Fruit fly (Drosophila melanogaster) whole organism, embryonic: ENCODE data around the gene CG11882.

Source experiments
- Adf1 ChIP-seq: fragments of 200-800 bp; sonication (Bioruptor generic); IDR thresholded peaks from 2 replicates; pipeline ENCODE4 v1.3.6; 2022; ENCODE audit warnings: missing biosample characterization, missing genetic modification characterization
- CG10321 ChIP-seq: fragments of 200-800 bp; sonication (Bioruptor generic); IDR thresholded peaks from 2 replicates; pipeline ENCODE4 v1.3.6; 2022; ENCODE audit warnings: missing biosample characterization, missing genetic modification characterization
- CG10654 ChIP-seq: fragments of 200-800 bp; sonication (Bioruptor generic); optimal IDR thresholded peaks from 2 replicates; lab custom pipeline; 2016; ENCODE audit warnings: missing biosample characterization, missing genetic modification characterization
- CG14965 ChIP-seq: fragments of 200-800 bp; sonication (Bioruptor generic); optimal IDR thresholded peaks from 2 replicates; lab custom pipeline; 2016; ENCODE audit warnings: missing biosample characterization, missing genetic modification characterization, borderline replicate concordance
- CG16779 ChIP-seq: fragments of 200-800 bp; sonication (Bioruptor generic); IDR thresholded peaks from 2 replicates; pipeline ENCODE4 v1.3.6; 2022; ENCODE audit warnings: missing biosample characterization, missing genetic modification characterization
- CG17328 ChIP-seq: fragments of 200-800 bp; sonication (Bioruptor generic); IDR thresholded peaks from 2 replicates; pipeline ENCODE4 v1.3.6; 2022; ENCODE audit warnings: missing biosample characterization, missing genetic modification characterization
- CG17359 ChIP-seq: fragments of 200-800 bp; sonication (Bioruptor generic); optimal IDR thresholded peaks from 3 replicates; lab custom pipeline; 2018; ENCODE audit warnings: missing biosample characterization, mild to moderate bottlenecking, missing genetic modification characterization, moderate library complexity
- CG1792 ChIP-seq: fragments of 200-800 bp; sonication (Bioruptor generic); optimal IDR thresholded peaks from 2 replicates; lab custom pipeline; 2016; ENCODE audit warnings: missing biosample characterization, missing genetic modification characterization
- CG31224 ChIP-seq: fragments of 200-800 bp; sonication (Bioruptor generic); IDR thresholded peaks from 2 replicates; pipeline ENCODE4 v1.3.6; 2022; ENCODE audit warnings: missing biosample characterization, missing genetic modification characterization
- CG34224 ChIP-seq: fragments of 200-800 bp; sonication (Bioruptor generic); IDR thresholded peaks from 3 replicates; pipeline ENCODE4 v1.3.6; 2022; ENCODE audit warnings: missing biosample characterization, missing genetic modification characterization; ENCODE audit not compliant: partially characterized antibody
- CG5180 ChIP-seq: fragments of 200-800 bp; sonication (Bioruptor generic); optimal IDR thresholded peaks from 3 replicates; lab custom pipeline; 2017; ENCODE audit warnings: missing biosample characterization, missing genetic modification characterization, mild to moderate bottlenecking, moderate library complexity, missing genetic modification reagents
- CG5245 ChIP-seq: fragments of 200-800 bp; sonication (Bioruptor generic); optimal IDR thresholded peaks from 3 replicates; lab custom pipeline; 2016; ENCODE audit warnings: missing biosample characterization, missing genetic modification characterization
- CG6654 ChIP-seq: fragments of 200-800 bp; sonication (Bioruptor generic); optimal IDR thresholded peaks from 2 replicates; lab custom pipeline; 2017; ENCODE audit warnings: missing biosample characterization, mild to moderate bottlenecking, missing genetic modification characterization
- CG8924 ChIP-seq: fragments of 200-800 bp; optimal IDR thresholded peaks from 3 replicates; lab custom pipeline; 2019; ENCODE audit warnings: missing biosample characterization, mild to moderate bottlenecking, missing genetic modification characterization, moderate library complexity
- CoRest ChIP-seq: fragments of 200-800 bp; sonication (Bioruptor generic); optimal IDR thresholded peaks from 3 replicates; lab custom pipeline; 2018; ENCODE audit warnings: missing biosample characterization, mild to moderate bottlenecking, missing genetic modification characterization, moderate library complexity
- D19A ChIP-seq: fragments of 200-800 bp; optimal IDR thresholded peaks from 3 replicates; lab custom pipeline; 2019; ENCODE audit warnings: missing biosample characterization, mild to moderate bottlenecking, missing genetic modification characterization, moderate library complexity
- Deaf1 ChIP-seq: fragments of 200-800 bp; optimal IDR thresholded peaks from 3 replicates; lab custom pipeline; 2019; ENCODE audit warnings: missing biosample characterization, mild to moderate bottlenecking, missing genetic modification characterization, moderate library complexity
- Dfd ChIP-seq, 2 experiments: fragments of >200 bp; optimal IDR thresholded peaks; 2 replicates each; lab custom pipeline; 2017; ENCODE audit warnings: missing biosample characterization in 2 of 2, missing genetic modification characterization in 2 of 2
- Dip3 ChIP-seq: fragments of 200-800 bp; sonication (Bioruptor generic); optimal IDR thresholded peaks from 3 replicates; lab custom pipeline; 2016; ENCODE audit warnings: missing biosample characterization, missing genetic modification characterization
- Dp ChIP-seq: fragments of 200-800 bp; sonication (Bioruptor generic); optimal IDR thresholded peaks from 2 replicates; lab custom pipeline; 2018; ENCODE audit warnings: missing biosample characterization, mild to moderate bottlenecking, missing genetic modification characterization, moderate library complexity
- Ets97D ChIP-seq: fragments of 200-800 bp; sonication (Bioruptor generic); optimal IDR thresholded peaks from 3 replicates; lab custom pipeline; 2016; ENCODE audit warnings: missing biosample characterization, missing genetic modification characterization
- Lim3 ChIP-seq: fragments of 200-800 bp; sonication (Bioruptor generic); IDR thresholded peaks from 2 replicates; pipeline ENCODE4 v1.3.6; 2022; ENCODE audit warnings: missing biosample characterization, missing genetic modification characterization
- Meics ChIP-seq: fragments of 200-800 bp; sonication (Bioruptor generic); optimal IDR thresholded peaks from 2 replicates; lab custom pipeline; 2017; ENCODE audit warnings: missing biosample characterization, mild to moderate bottlenecking, missing genetic modification characterization
- NC2β ChIP-seq: fragments of 200-800 bp; sonication (Bioruptor generic); optimal IDR thresholded peaks from 2 replicates; lab custom pipeline; 2016; ENCODE audit warnings: missing biosample characterization, missing genetic modification characterization
- Nf-YA ChIP-seq: fragments of 200-800 bp; sonication (Bioruptor generic); IDR thresholded peaks from 2 replicates; pipeline ENCODE4 v1.3.6; 2022; ENCODE audit warnings: missing biosample characterization, missing genetic modification characterization
- Nf-YB ChIP-seq: fragments of 200-800 bp; sonication (Bioruptor generic); optimal IDR thresholded peaks from 3 replicates; lab custom pipeline; 2019; ENCODE audit warnings: missing biosample characterization, mild to moderate bottlenecking, missing genetic modification characterization, moderate library complexity
- Stat92E ChIP-seq, 3 experiments: fragments of >200 bp in 2 of 3; fragments of 200-800 bp in 1 of 3; sonication (Bioruptor generic) in 1 of 3; optimal IDR thresholded peaks; 2 replicates each; lab custom pipeline; 2017 to 2019; ENCODE audit warnings: missing biosample characterization in 3 of 3, missing genetic modification characterization in 3 of 3, mild to moderate bottlenecking in 1 of 3, moderate library complexity in 1 of 3
- Tbp ChIP-seq: fragments of >200 bp; optimal IDR thresholded peaks from 2 replicates; lab custom pipeline; 2018; ENCODE audit warnings: missing biosample characterization, missing genetic modification characterization
- Trl ChIP-seq, 3 experiments: fragments of >200 bp in 2 of 3; fragments of 200-800 bp in 1 of 3; sonication (Bioruptor generic) in 1 of 3; optimal IDR thresholded peaks; 2 replicates in 1 of 3; 3 replicates in 2 of 3; lab custom pipeline; 2016 to 2017; ENCODE audit warnings: missing biosample characterization in 1 of 3, missing genetic modification characterization in 1 of 3
- bcd ChIP-seq: fragments of 200-800 bp; sonication (Bioruptor generic); optimal IDR thresholded peaks from 2 replicates; lab custom pipeline; 2017; ENCODE audit warnings: missing biosample characterization, mild to moderate bottlenecking, missing genetic modification characterization
- fd64A ChIP-seq: fragments of 200-800 bp; sonication (Bioruptor generic); optimal IDR thresholded peaks from 3 replicates; lab custom pipeline; 2018; ENCODE audit warnings: missing biosample characterization, mild to moderate bottlenecking, missing genetic modification characterization
- gem ChIP-seq: fragments of 200-800 bp; sonication (Bioruptor generic); optimal IDR thresholded peaks from 2 replicates; lab custom pipeline; 2019; ENCODE audit warnings: missing biosample characterization, mild to moderate bottlenecking, missing genetic modification characterization, moderate library complexity
- kay ChIP-seq: fragments of 200-800 bp; sonication (Bioruptor generic); optimal IDR thresholded peaks from 2 replicates; lab custom pipeline; 2016; ENCODE audit warnings: missing biosample characterization, missing genetic modification characterization
- ken ChIP-seq: fragments of 200-800 bp; sonication (Bioruptor generic); IDR thresholded peaks from 3 replicates; pipeline ENCODE4 v1.3.6; 2022; ENCODE audit warnings: missing biosample characterization, missing genetic modification characterization
- lilli ChIP-seq: fragments of 200-800 bp; sonication (Bioruptor generic); optimal IDR thresholded peaks from 3 replicates; lab custom pipeline; 2016; ENCODE audit warnings: missing biosample characterization, missing genetic modification characterization
- mld ChIP-seq: fragments of 200-800 bp; sonication (Bioruptor generic); IDR thresholded peaks from 3 replicates; pipeline ENCODE4 v1.3.6; 2022; ENCODE audit warnings: missing biosample characterization, missing genetic modification characterization; ENCODE audit not compliant: partially characterized antibody
- nmo ChIP-seq: fragments of 200-800 bp; sonication (Bioruptor generic); optimal IDR thresholded peaks from 2 replicates; lab custom pipeline; 2018; ENCODE audit warnings: missing biosample characterization, mild to moderate bottlenecking, missing genetic modification characterization, moderate library complexity
- org-1 ChIP-seq: fragments of 200-800 bp; sonication (Bioruptor generic); optimal IDR thresholded peaks from 2 replicates; lab custom pipeline; 2017; ENCODE audit warnings: missing biosample characterization, missing genetic modification characterization
- peb ChIP-seq: fragments of 200-800 bp; sonication (Bioruptor generic); IDR thresholded peaks from 2 replicates; pipeline ENCODE4 v1.3.6; 2022; ENCODE audit warnings: missing biosample characterization, missing genetic modification characterization
- prd ChIP-seq, 3 experiments: fragments of >200 bp in 2 of 3; fragments of 200-800 bp in 1 of 3; sonication (Bioruptor generic) in 1 of 3; optimal IDR thresholded peaks in 2 of 3; IDR thresholded peaks in 1 of 3; 2 replicates in 2 of 3; 3 replicates in 1 of 3; pipeline versions ENCODE4 v1.3.6 to Lab custom; 2017 to 2022; ENCODE audit warnings: missing biosample characterization in 1 of 3, missing genetic modification characterization in 1 of 3
- pros ChIP-seq: fragments of 200-800 bp; sonication (Bioruptor generic); optimal IDR thresholded peaks from 3 replicates; lab custom pipeline; 2019; ENCODE audit warnings: missing biosample characterization, mild to moderate bottlenecking, missing genetic modification characterization, moderate library complexity
- sc ChIP-seq, 3 experiments: fragments of >200 bp in 2 of 3; fragments of 200-800 bp in 1 of 3; sonication (Bioruptor generic) in 1 of 3; optimal IDR thresholded peaks; 2 replicates in 2 of 3; 3 replicates in 1 of 3; lab custom pipeline; 2017; ENCODE audit warnings: mild to moderate bottlenecking in 1 of 3, missing biosample characterization in 1 of 3, missing genetic modification characterization in 1 of 3, missing genetic modification reagents in 1 of 3
- ssp ChIP-seq: fragments of 200-800 bp; sonication (Bioruptor generic); IDR thresholded peaks from 2 replicates; pipeline ENCODE4 v1.3.6; 2022; ENCODE audit warnings: missing biosample characterization, missing genetic modification characterization
- tin ChIP-seq: fragments of 200-800 bp; sonication (Bioruptor generic); optimal IDR thresholded peaks from 3 replicates; lab custom pipeline; 2016; ENCODE audit warnings: missing biosample characterization, missing genetic modification characterization
- toy ChIP-seq: fragments of 200-800 bp; sonication (Bioruptor generic); IDR thresholded peaks from 2 replicates; pipeline ENCODE4 v1.3.6; 2022; ENCODE audit warnings: missing biosample characterization, missing genetic modification characterization
- tup ChIP-seq: fragments of 200-800 bp; sonication (Bioruptor generic); optimal IDR thresholded peaks from 2 replicates; lab custom pipeline; 2016; ENCODE audit warnings: missing biosample characterization, mild to moderate bottlenecking, missing genetic modification characterization, moderate library complexity
- z ChIP-seq: fragments of 200-800 bp; sonication (Bioruptor generic); IDR thresholded peaks from 3 replicates; pipeline ENCODE4 v1.3.6; 2022; ENCODE audit warnings: missing biosample characterization, missing genetic modification characterization
- zfh1 ChIP-seq: fragments of 200-800 bp; sonication (Bioruptor generic); IDR thresholded peaks from 3 replicates; pipeline ENCODE4 v1.3.6; 2022; ENCODE audit warnings: missing biosample characterization, missing genetic modification characterization
- zfh2 ChIP-seq: fragments of 200-800 bp; sonication (Bioruptor generic); optimal IDR thresholded peaks from 2 replicates; lab custom pipeline; 2016; ENCODE audit warnings: missing biosample characterization, missing genetic modification characterization

CG11882 gene

dm6 chr3R:29130902-29131621 is 16.9 kb downstream of the CG11882 start, which contains the start of the genes dgt6 and Vha100-1 (continued):
- no peak for TF ChIP-seq Trl (optimal IDR thresholded peaks at IDR 0.05; lab: Kevin White, UChicago)
- TF ChIP-seq Trl (GFP tag; optimal IDR thresholded peaks at IDR 0.05; lab: Kevin White, UChicago): no peak
- no peak for TF ChIP-seq Dip3
- TF ChIP-seq zfh2 (GFP tag; lab: Kevin White, UChicago): no peak
- no peak for TF ChIP-seq CG17328
- no peak for TF ChIP-seq CG34224 (GFP tag; lab: Robert Waterston, UW)
- TF ChIP-seq nmo (GFP tag; lab: Kevin White, UChicago): peak; percentile 65
- TF ChIP-seq CG16779 (GFP tag; lab: Robert Waterston, UW): no peak
- no peak for TF ChIP-seq D19A (tag; lab: Kevin White, UChicago)
- TF ChIP-seq pros (GFP tag; lab: Kevin White, UChicago): no peak
- TF ChIP-seq CG5245 (GFP tag; lab: Kevin White, UChicago): no peak
- TF ChIP-seq Ets97D (GFP tag; lab: Kevin White, UChicago): no peak
- TF ChIP-seq NC2β: no peak
- no peak for TF ChIP-seq CG31224 (GFP tag; lab: Robert Waterston, UW)
- no peak for TF ChIP-seq ken (GFP tag; lab: Robert Waterston, UW)
- TF ChIP-seq CG8924 (tag; lab: Kevin White, UChicago): no peak
- TF ChIP-seq tup (GFP tag; lab: Kevin White, UChicago): no peak
- TF ChIP-seq CG10654 (GFP tag; lab: Kevin White, UChicago): peak; percentile 22
- TF ChIP-seq Dp (GFP tag; lab: Kevin White, UChicago): peak; percentile 74
- no peak for TF ChIP-seq Lim3 (GFP tag; lab: Robert Waterston, UW)
- TF ChIP-seq bcd (GFP tag; lab: Kevin White, UChicago): no peak
- no peak for TF ChIP-seq zfh1 (GFP tag; lab: Robert Waterston, UW)
- TF ChIP-seq CG17359: no peak
- peak; percentile 27 for TF ChIP-seq tin (GFP tag; lab: Kevin White, UChicago)
- TF ChIP-seq org-1 (GFP tag; lab: Kevin White, UChicago): no peak
- TF ChIP-seq CG6654 (GFP tag; lab: Kevin White, UChicago): no peak
- peak; percentile 26 for TF ChIP-seq kay (GFP tag; lab: Kevin White, UChicago)
- TF ChIP-seq ssp: peak; percentile 87
- TF ChIP-seq sc (optimal IDR thresholded peaks at IDR 0.05; lab: Kevin White, UChicago): no peak
- TF ChIP-seq sc (GFP tag; optimal IDR thresholded peaks at IDR 0.05; lab: Kevin White, UChicago): no peak
- no peak for TF ChIP-seq z (GFP tag; lab: Robert Waterston, UW)
- TF ChIP-seq fd64A (GFP tag; lab: Kevin White, UChicago): no peak
- TF ChIP-seq prd (optimal IDR thresholded peaks at IDR 0.05; lab: Kevin White, UChicago): no peak
- peak; percentile 52; the same call in 1 of the 3 replicates for TF ChIP-seq prd (GFP tag; IDR thresholded peaks at IDR 0.05; lab: Robert Waterston, UW)
- no peak for TF ChIP-seq Tbp (GFP tag; lab: Kevin White, UChicago)
- TF ChIP-seq CG10321 (GFP tag; lab: Robert Waterston, UW): no peak
- no peak for TF ChIP-seq Nf-YA (GFP tag; lab: Robert Waterston, UW)
- no peak for TF ChIP-seq gem (tag; lab: Kevin White, UChicago)
- no peak for TF ChIP-seq Nf-YB (GFP tag; lab: Kevin White, UChicago)
- TF ChIP-seq toy: no peak
- TF ChIP-seq Dfd (GFP tag; optimal IDR thresholded peaks at IDR 0.05; lab: Kevin White, UChicago): no peak
- no peak for TF ChIP-seq CG5180 (GFP tag; lab: Kevin White, UChicago)
- TF ChIP-seq mld (GFP tag; lab: Robert Waterston, UW): no peak
- peak; percentile 1 for TF ChIP-seq Meics
- TF ChIP-seq Adf1 (GFP tag; lab: Robert Waterston, UW): no peak
- no peak for TF ChIP-seq CG14965 (GFP tag; lab: Kevin White, UChicago)
- peak in 1 of 3 experiments; percentile 32 for TF ChIP-seq Stat92E (GFP tag; optimal IDR thresholded peaks at IDR 0.05; lab: Kevin White, UChicago)
- TF ChIP-seq Deaf1 (tag; lab: Kevin White, UChicago): peak; percentile 63
- no peak for TF ChIP-seq lilli (GFP tag; lab: Kevin White, UChicago)
- TF ChIP-seq peb (GFP tag; lab: Robert Waterston, UW): no peak
- no peak for TF ChIP-seq CG1792 (GFP tag; lab: Kevin White, UChicago)
- no peak for TF ChIP-seq CoRest (tag; lab: Kevin White, UChicago)
